Fruit fly (Drosophila melanogaster) whole organism, adult: ENCODE results near the gene pod1.

ENCODE experiments used
- CG12768 ChIP-seq: fragments of 200-800 bp; sonication (Bioruptor generic); optimal IDR thresholded peaks from 2 replicates; lab custom pipeline; 2017; ENCODE audit warnings: missing biosample characterization, missing genetic modification characterization, mild to moderate bottlenecking, moderate library complexity, missing genetic modification reagents
- CG14711 ChIP-seq: fragments of 200-800 bp; sonication (Bioruptor generic); optimal IDR thresholded peaks from 2 replicates; lab custom pipeline; 2018; ENCODE audit warnings: missing biosample characterization, mild to moderate bottlenecking, missing genetic modification characterization, moderate library complexity
- Hr96 ChIP-seq: fragments of 200-800 bp; sonication (Bioruptor generic); optimal IDR thresholded peaks from 2 replicates; lab custom pipeline; 2016; ENCODE audit warnings: missing biosample characterization, missing genetic modification characterization
- Mnt ChIP-seq: fragments of 200-800 bp; sonication (Bioruptor generic); optimal IDR thresholded peaks from 2 replicates; lab custom pipeline; 2016; ENCODE audit warnings: missing biosample characterization, mild to moderate bottlenecking, missing genetic modification characterization
- bab1 ChIP-seq: fragments of 200-800 bp; sonication (Bioruptor generic); optimal IDR thresholded peaks from 3 replicates; lab custom pipeline; 2019; ENCODE audit warnings: missing biosample characterization, mild to moderate bottlenecking, missing genetic modification characterization, moderate library complexity
- cic ChIP-seq: fragments of 200-800 bp; sonication (Bioruptor generic); optimal IDR thresholded peaks from 2 replicates; lab custom pipeline; 2017; ENCODE audit warnings: missing biosample characterization, mild to moderate bottlenecking, missing genetic modification characterization, moderate library complexity
- cnc ChIP-seq, 2 experiments: fragments of >200 bp; optimal IDR thresholded peaks; 2 replicates each; lab custom pipeline; 2017
- kay ChIP-seq: fragments of 200-800 bp; sonication (Bioruptor generic); peaks from one replicate; lab custom pipeline; 2016; ENCODE audit warnings: missing biosample characterization, missing genetic modification characterization, borderline replicate concordance
- toe ChIP-seq: fragments of 200-800 bp; sonication (Bioruptor generic); optimal IDR thresholded peaks from 2 replicates; lab custom pipeline; 2016; ENCODE audit warnings: missing biosample characterization, missing genetic modification characterization

DNA sequence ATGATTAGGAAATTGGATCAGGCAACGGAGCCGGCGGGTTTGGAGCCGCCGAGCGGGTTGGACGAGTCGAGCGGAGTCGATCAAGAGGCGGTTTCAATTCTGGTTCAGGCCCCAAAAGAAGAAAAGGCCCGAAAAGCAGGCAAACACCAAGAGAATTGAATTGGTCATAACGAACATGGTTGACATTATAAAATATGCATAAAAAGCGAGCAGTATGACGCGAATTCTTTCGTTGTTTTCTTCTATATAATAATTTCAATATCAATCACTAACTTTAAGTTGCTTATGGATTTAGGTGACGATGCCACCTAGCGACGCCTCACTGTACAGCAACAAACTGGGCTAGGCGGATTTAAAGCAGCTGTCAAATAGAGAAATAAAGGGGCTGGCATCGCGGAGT lies 10.6 kb upstream of the pod1 start:
- TF ChIP-seq Mnt (GFP tag; lab: Kevin White, UChicago) (no peak), CG12768 (GFP tag; lab: Kevin White, UChicago) (no peak), cnc (optimal IDR thresholded peaks at IDR 0.05; lab: Kevin White, UChicago) (no peak), CG14711 (no peak), cic (GFP tag; lab: Kevin White, UChicago) (no peak), toe (GFP tag; lab: Kevin White, UChicago) (no peak), bab1 (GFP tag; lab: Kevin White, UChicago) (no peak), kay (no peak), Hr96 (no peak)
